Worm (Caenorhabditis elegans): Measurements from ENCODE around the gene F35D11.3.

F35D11.3 gene

ce11 chrII:4597441-4597840, 10.7 kb upstream of the F35D11.3 start:
- TF ChIP-seq med-1 (GFP tag; optimal IDR thresholded peaks at IDR 0.05; ENCODE audit: insufficient read depth) = no peak
- TF ChIP-seq cog-1 (tag; optimal IDR thresholded peaks at IDR 0.05) = no peak
- no peak for TF ChIP-seq T22C8.4 (GFP tag; IDR thresholded peaks at IDR 0.05)
- TF ChIP-seq ztf-23 (GFP tag; IDR thresholded peaks at IDR 0.05) = no peak

- 0 out of 2 replicates have a peak, but pooled peaks have one; percentile 28 for TF ChIP-seq ztf-23 (GFP tag; IDR thresholded peaks at IDR 0.05)
- no peak for TF ChIP-seq cog-1 (tag; optimal IDR thresholded peaks at IDR 0.05)
Observed at ce11 chrII:4598815-4599214, 9.4 kb upstream of the F35D11.3 start.

- TF ChIP-seq T22C8.4 (GFP tag; IDR thresholded peaks at IDR 0.05) (no peak), ztf-23 (GFP tag; IDR thresholded peaks at IDR 0.05) (no peak), cog-1 (tag; optimal IDR thresholded peaks at IDR 0.05) (no peak), tab-1 (GFP tag; IDR thresholded peaks at IDR 0.05) (no peak), flt-1 (GFP tag; IDR thresholded peaks at IDR 0.05) (no peak), klf-2 (GFP tag; conservative IDR thresholded peaks at IDR 0.05) (no peak), ref-1 (GFP tag; conservative IDR thresholded peaks at IDR 0.05) (no peak), med-1 (GFP tag; optimal IDR thresholded peaks at IDR 0.05; ENCODE audit: insufficient read depth) (no peak), ztf-29 (GFP tag; IDR thresholded peaks at IDR 0.05) (no peak)
Observed at ce11 chrII:4599838-4600237, 8.3 kb upstream of the F35D11.3 start.

- TF ChIP-seq ref-1 (GFP tag; conservative IDR thresholded peaks at IDR 0.05) (no peak), ztf-23 (GFP tag; IDR thresholded peaks at IDR 0.05) (no peak), T22C8.4 (GFP tag; IDR thresholded peaks at IDR 0.05) (no peak), flt-1 (GFP tag; IDR thresholded peaks at IDR 0.05) (no peak), med-1 (GFP tag; optimal IDR thresholded peaks at IDR 0.05; ENCODE audit: insufficient read depth) (no peak), tab-1 (GFP tag; IDR thresholded peaks at IDR 0.05) (no peak), ztf-29 (GFP tag; IDR thresholded peaks at IDR 0.05) (no peak), klf-2 (GFP tag; conservative IDR thresholded peaks at IDR 0.05) (no peak), cog-1 (tag; optimal IDR thresholded peaks at IDR 0.05) (no peak)
Observed at ce11 chrII:4600276-4600675, 7.9 kb upstream of the F35D11.3 start.

DNA sequence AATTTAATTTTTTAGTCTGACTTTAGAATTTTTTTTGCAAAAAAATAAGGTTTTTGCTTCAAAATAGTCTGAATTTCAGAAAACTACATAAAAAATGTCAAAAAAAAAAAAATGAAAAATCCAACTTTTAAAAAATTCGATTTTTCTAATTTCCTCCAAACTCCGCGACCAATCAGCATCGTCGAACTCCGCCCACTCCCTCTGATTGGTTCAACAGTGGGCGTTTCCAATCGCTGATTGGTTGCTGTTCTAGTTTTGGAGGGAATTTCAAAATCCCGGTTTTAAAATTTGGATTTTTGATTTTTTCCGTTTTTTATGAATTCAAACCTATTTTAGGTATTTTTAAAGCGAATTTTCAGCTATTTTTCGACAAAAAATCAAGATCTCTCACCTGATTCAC, 7.4 kb upstream of the F35D11.3 start:
- no peak for TF ChIP-seq ref-1 (GFP tag; conservative IDR thresholded peaks at IDR 0.05)
- TF ChIP-seq T22C8.4 (GFP tag; IDR thresholded peaks at IDR 0.05) = no peak
- no peak for TF ChIP-seq klf-2 (GFP tag; conservative IDR thresholded peaks at IDR 0.05)
- no peak for TF ChIP-seq ztf-29 (GFP tag; IDR thresholded peaks at IDR 0.05)
- no peak for TF ChIP-seq tab-1 (GFP tag; IDR thresholded peaks at IDR 0.05)

DNA sequence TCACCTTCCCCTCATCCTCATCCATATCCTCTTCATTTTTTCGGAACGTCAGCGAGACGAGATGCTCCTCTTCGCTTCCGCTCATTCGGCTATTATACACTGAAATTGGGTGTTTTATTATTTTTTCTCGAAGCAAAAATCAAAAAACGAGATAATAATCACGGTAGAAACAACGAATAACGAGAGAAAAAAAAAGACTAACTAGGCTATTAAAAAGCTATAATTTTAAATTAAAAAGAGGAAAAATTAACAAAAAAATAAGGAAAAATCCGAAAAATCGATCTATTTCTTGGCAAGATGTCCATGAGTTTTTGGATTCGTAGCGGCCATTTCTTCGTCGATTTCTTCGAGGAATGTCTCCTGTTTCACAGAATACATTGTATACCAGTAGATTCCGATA, 6.9 kb upstream of the F35D11.3 start, which contains the start of gene ipla-1:
ipla-1 (minus strand) TSS at position 101 of the 400 bp plus-strand sequence.
- TF ChIP-seq cog-1 (tag; optimal IDR thresholded peaks at IDR 0.05) (no peak), flt-1 (GFP tag; IDR thresholded peaks at IDR 0.05) (no peak), med-1 (GFP tag; optimal IDR thresholded peaks at IDR 0.05; ENCODE audit: insufficient read depth) (no peak), T22C8.4 (GFP tag; IDR thresholded peaks at IDR 0.05) (no peak), ref-1 (GFP tag; conservative IDR thresholded peaks at IDR 0.05) (no peak), klf-2 (GFP tag; conservative IDR thresholded peaks at IDR 0.05) (no peak), ztf-23 (GFP tag; IDR thresholded peaks at IDR 0.05) (no peak), tab-1 (GFP tag; IDR thresholded peaks at IDR 0.05) (no peak), ztf-29 (GFP tag; IDR thresholded peaks at IDR 0.05) (no peak)

- TF ChIP-seq T22C8.4 (GFP tag; IDR thresholded peaks at IDR 0.05) (no peak), ztf-23 (GFP tag; IDR thresholded peaks at IDR 0.05) (no peak), ref-1 (GFP tag; conservative IDR thresholded peaks at IDR 0.05) (no peak), med-1 (GFP tag; optimal IDR thresholded peaks at IDR 0.05; ENCODE audit: insufficient read depth) (no peak)
Observed at ce11 chrII:4602533-4602932, 5.6 kb upstream of the F35D11.3 start, which contains the start of gene coa-3. Gene coa-3 (minus strand): TSS chrII:4602633.

- TF ChIP-seq ztf-29 (GFP tag; IDR thresholded peaks at IDR 0.05) (no peak), klf-2 (GFP tag; conservative IDR thresholded peaks at IDR 0.05) (no peak), flt-1 (GFP tag; IDR thresholded peaks at IDR 0.05) (peak; percentile 67; the same call in 1 of the 2 replicates)
Observed at ce11 chrII:4603035-4603434, 5.1 kb upstream of the F35D11.3 start, which contains the start of gene F35D11.4. Gene F35D11.4 (plus strand): TSS chrII:4603427.

- TF ChIP-seq ref-1 (GFP tag; conservative IDR thresholded peaks at IDR 0.05) = no peak
- TF ChIP-seq ztf-29 (GFP tag; IDR thresholded peaks at IDR 0.05) = no peak
- TF ChIP-seq tab-1 (GFP tag; IDR thresholded peaks at IDR 0.05) = no peak
- TF ChIP-seq ztf-23 (GFP tag; IDR thresholded peaks at IDR 0.05) = no peak
Observed at ce11 chrII:4604149-4604548, 4.0 kb upstream of the F35D11.3 start.

DNA sequence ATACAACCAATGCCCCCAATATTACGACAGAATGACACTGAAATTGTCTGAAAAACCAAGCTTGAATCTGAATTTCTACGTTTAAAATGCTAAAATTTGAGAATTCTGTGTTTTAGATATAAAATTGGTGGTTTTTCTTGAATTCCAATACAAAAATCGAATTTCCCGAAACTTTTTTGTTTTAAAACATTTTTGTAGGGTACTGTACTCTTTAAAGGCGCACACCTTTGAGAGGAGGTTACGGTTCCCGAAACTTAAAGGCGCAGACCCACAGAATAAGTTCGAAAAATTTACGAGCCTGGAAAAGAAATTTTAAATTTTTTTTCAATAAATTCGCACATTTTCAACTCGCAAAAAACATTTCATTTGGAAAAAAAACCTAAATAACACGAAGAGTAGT, 3.5 kb upstream of the F35D11.3 start:
- TF ChIP-seq ref-1 (GFP tag; conservative IDR thresholded peaks at IDR 0.05) (no peak), T22C8.4 (GFP tag; IDR thresholded peaks at IDR 0.05) (no peak), ztf-23 (GFP tag; IDR thresholded peaks at IDR 0.05) (no peak), flt-1 (GFP tag; IDR thresholded peaks at IDR 0.05) (no peak), med-1 (GFP tag; optimal IDR thresholded peaks at IDR 0.05; ENCODE audit: insufficient read depth) (no peak), tab-1 (GFP tag; IDR thresholded peaks at IDR 0.05) (no peak)

DNA sequence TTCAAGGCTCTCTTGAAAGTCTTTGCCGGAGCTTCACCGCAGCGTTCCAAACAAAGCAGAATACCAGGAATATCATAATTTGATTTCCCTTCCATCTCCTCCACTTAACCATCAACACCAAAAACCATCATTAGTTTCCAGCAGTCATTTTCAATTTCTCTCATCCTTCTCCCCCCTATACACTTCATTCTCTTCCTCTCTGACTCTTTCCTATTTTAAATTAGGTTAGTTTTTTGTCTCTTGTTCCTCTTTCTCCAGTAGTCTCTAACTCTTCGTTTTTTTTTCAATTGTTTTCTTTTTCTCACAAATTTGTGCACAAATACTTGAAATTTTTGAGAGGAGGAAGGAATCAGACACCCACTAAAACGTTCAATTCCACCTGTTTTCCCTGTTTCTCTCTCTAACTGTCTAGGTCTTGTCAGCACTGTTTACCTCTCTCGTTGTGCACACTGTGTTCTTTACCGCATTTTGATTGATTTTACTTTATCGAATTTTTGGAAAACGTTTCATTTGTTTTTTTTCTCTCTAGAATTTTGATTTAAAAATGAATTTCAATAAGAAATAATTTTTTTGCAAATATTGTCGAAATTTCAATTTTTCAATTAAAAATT, 1.4 kb upstream of the F35D11.3 start:
- TF ChIP-seq klf-2 (GFP tag; conservative IDR thresholded peaks at IDR 0.05) (no peak), flt-1 (GFP tag; IDR thresholded peaks at IDR 0.05) (no peak), T22C8.4 (GFP tag; IDR thresholded peaks at IDR 0.05) (no peak), med-1 (GFP tag; optimal IDR thresholded peaks at IDR 0.05; ENCODE audit: insufficient read depth) (no peak), ztf-29 (GFP tag; IDR thresholded peaks at IDR 0.05) (no peak), ztf-23 (GFP tag; IDR thresholded peaks at IDR 0.05) (no peak)
